Worm (Caenorhabditis elegans) whole organism, early embryonic: Measurements from ENCODE around the gene H25P19.1.

Experiments
- B0310.2 ChIP-seq: sonication (generic microtip); optimal IDR thresholded peaks from 2 replicates; lab custom pipeline; 2016; ENCODE audit warnings: mild to moderate bottlenecking, missing genetic modification characterization, missing compliant biosample characterization
- F13C5.2 ChIP-seq: sonication (generic microtip); optimal IDR thresholded peaks from 2 replicates; lab custom pipeline; 2017; ENCODE audit warnings: mild to moderate bottlenecking, missing genetic modification characterization, inconsistent platforms, missing compliant biosample characterization
- aly-1 ChIP-seq: sonication (generic microtip); optimal IDR thresholded peaks from 2 replicates; lab custom pipeline; 2016; ENCODE audit warnings: missing genetic modification characterization, missing compliant biosample characterization
- ama-1 ChIP-seq: fragments of 150-350 bp; optimal IDR thresholded peaks from 2 replicates; lab custom pipeline; 2014
- ceh-13 ChIP-seq: fragments of 200-800 bp; sonication (Bioruptor generic); optimal IDR thresholded peaks from 2 replicates; lab custom pipeline; 2018; ENCODE audit warnings: mild to moderate bottlenecking, missing genetic modification characterization, missing compliant biosample characterization
- ceh-36 ChIP-seq: sonication (generic microtip); optimal IDR thresholded peaks from 2 replicates; lab custom pipeline; 2016; ENCODE audit warnings: missing genetic modification characterization, inconsistent platforms, missing compliant biosample characterization
- ets-7 ChIP-seq: sonication (generic microtip); optimal IDR thresholded peaks from 2 replicates; lab custom pipeline; 2016; ENCODE audit warnings: missing genotype, missing genetic modification characterization, missing compliant biosample characterization
- flt-1 ChIP-seq: fragments of 200-800 bp; sonication (Bioruptor generic); IDR thresholded peaks from 2 replicates; pipeline ENCODE4 v1.3.6; 2022; ENCODE audit warnings: missing genetic modification characterization, missing compliant biosample characterization
- hmbx-1 ChIP-seq: sonication (generic microtip); optimal IDR thresholded peaks from 2 replicates; lab custom pipeline; 2016; ENCODE audit warnings: mild to moderate bottlenecking, missing genetic modification characterization, missing compliant biosample characterization
- hmg-4 ChIP-seq: fragments of 200-800 bp; sonication (Bioruptor generic); optimal IDR thresholded peaks from 2 replicates; lab custom pipeline; 2018; ENCODE audit warnings: mild to moderate bottlenecking, missing genetic modification characterization, missing compliant biosample characterization
- hnd-1 ChIP-seq: sonication (generic microtip); optimal IDR thresholded peaks from 2 replicates; lab custom pipeline; 2016; ENCODE audit warnings: missing genetic modification characterization, missing compliant biosample characterization
- pes-1 ChIP-seq: fragments of 200-800 bp; sonication (Bioruptor generic); IDR thresholded peaks from 2 replicates; pipeline ENCODE4 v1.3.6; 2022; ENCODE audit warnings: missing genetic modification reagents, missing genetic modification characterization, missing compliant biosample characterization
- scrt-1 ChIP-seq: fragments of 200-800 bp; sonication (Bioruptor generic); IDR thresholded peaks from 2 replicates; pipeline ENCODE4 v1.3.6; 2022; ENCODE audit warnings: missing genetic modification characterization, missing compliant biosample characterization
- sea-1 ChIP-seq: fragments of 200-800 bp; sonication (Bioruptor generic); conservative IDR thresholded peaks from 2 replicates; pipeline ENCODE4 v1.3.6; 2022; ENCODE audit warnings: missing genetic modification characterization, missing compliant biosample characterization
- tbx-11 ChIP-seq: fragments of 200-800 bp; sonication (Bioruptor generic); IDR thresholded peaks from 2 replicates; pipeline ENCODE4 v1.3.6; 2022; ENCODE audit warnings: missing genetic modification characterization, missing compliant biosample characterization
- tbx-37 ChIP-seq: fragments of 200-800 bp; sonication (Bioruptor generic); conservative IDR thresholded peaks from 2 replicates; pipeline ENCODE4 v1.3.6; 2022; ENCODE audit warnings: missing genetic modification reagents, missing genetic modification characterization, missing compliant biosample characterization
- tra-4 ChIP-seq: sonication (generic microtip); optimal IDR thresholded peaks from 2 replicates; lab custom pipeline; 2017; ENCODE audit warnings: missing genetic modification characterization, missing compliant biosample characterization

The H25P19.1 gene

ce11 chrV:689538-689937 lies 2.1 kb downstream of the H25P19.1 start:
- TF ChIP-seq flt-1 (GFP tag; lab: Robert Waterston, UW) (no peak), hmbx-1 (tag; lab: Kevin White, UChicago) (no peak), ceh-13 (GFP tag; lab: Kevin White, UChicago) (no peak), B0310.2 (tag; lab: Kevin White, UChicago) (no peak), ama-1 (lab: Kevin White, UChicago) (no peak), aly-1 (tag; lab: Kevin White, UChicago) (no peak), hnd-1 (tag; lab: Kevin White, UChicago) (no peak), ceh-36 (no peak), sea-1 (GFP tag; lab: Robert Waterston, UW) (no peak), pes-1 (GFP tag; lab: Robert Waterston, UW) (no peak), tbx-11 (GFP tag; lab: Robert Waterston, UW) (no peak)

ce11 chrV:692720-693422 lies 5.4 kb downstream of the H25P19.1 start, which contains the start of gene srx-4:
srx-4 (minus strand) TSS chrV:692770.
- TF ChIP-seq flt-1 (GFP tag; lab: Robert Waterston, UW): no peak
- no peak for TF ChIP-seq tbx-11 (GFP tag; lab: Robert Waterston, UW)
- no peak for TF ChIP-seq sea-1 (GFP tag; lab: Robert Waterston, UW)
- TF ChIP-seq ama-1 (lab: Kevin White, UChicago): no peak
- no peak for TF ChIP-seq hnd-1 (tag; lab: Kevin White, UChicago)
- no peak for TF ChIP-seq F13C5.2 (tag; lab: Kevin White, UChicago)
- no peak for TF ChIP-seq ceh-36
- no peak for TF ChIP-seq tra-4

DNA sequence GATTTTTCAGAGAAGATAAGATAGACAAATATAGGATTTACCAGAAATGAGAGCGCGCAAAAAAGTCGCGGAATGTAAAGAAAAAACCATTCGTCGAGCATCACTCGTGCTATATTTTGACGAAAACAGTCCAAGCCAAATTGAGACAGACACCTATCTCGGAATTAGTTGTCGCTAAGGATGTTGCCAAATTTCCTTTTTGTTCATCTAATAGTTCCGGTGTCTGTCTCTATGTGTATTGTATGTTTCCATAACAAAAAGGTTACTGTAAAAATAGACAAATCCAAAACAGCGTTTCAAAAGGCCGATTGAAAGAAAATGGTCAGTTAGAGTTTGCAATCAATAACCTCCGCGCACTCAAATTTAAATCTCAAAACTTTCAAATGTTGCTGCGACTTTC lies 7.1 kb downstream of the H25P19.1 start, which contains the start of gene srj-53:
Gene srj-53, minus strand, starts transcription at position 101 of the 400 bp plus-strand sequence.
- no peak for TF ChIP-seq sea-1 (GFP tag; lab: Robert Waterston, UW)
- no peak for TF ChIP-seq hnd-1 (tag; lab: Kevin White, UChicago)

ce11 chrV:695914-696313 lies 8.4 kb downstream of the H25P19.1 start, which contains the start of gene srj-52:
srj-52 (minus strand) TSS chrV:696014.
- TF ChIP-seq scrt-1 (GFP tag; lab: Robert Waterston, UW): no peak
- TF ChIP-seq sea-1 (GFP tag; lab: Robert Waterston, UW): no peak
- TF ChIP-seq ets-7 (tag; lab: Kevin White, UChicago): no peak
- TF ChIP-seq ceh-13 (GFP tag; lab: Kevin White, UChicago): no peak
- no peak for TF ChIP-seq F13C5.2 (tag; lab: Kevin White, UChicago)
- TF ChIP-seq hmbx-1 (tag; lab: Kevin White, UChicago): no peak
- no peak for TF ChIP-seq hnd-1 (tag; lab: Kevin White, UChicago)

DNA sequence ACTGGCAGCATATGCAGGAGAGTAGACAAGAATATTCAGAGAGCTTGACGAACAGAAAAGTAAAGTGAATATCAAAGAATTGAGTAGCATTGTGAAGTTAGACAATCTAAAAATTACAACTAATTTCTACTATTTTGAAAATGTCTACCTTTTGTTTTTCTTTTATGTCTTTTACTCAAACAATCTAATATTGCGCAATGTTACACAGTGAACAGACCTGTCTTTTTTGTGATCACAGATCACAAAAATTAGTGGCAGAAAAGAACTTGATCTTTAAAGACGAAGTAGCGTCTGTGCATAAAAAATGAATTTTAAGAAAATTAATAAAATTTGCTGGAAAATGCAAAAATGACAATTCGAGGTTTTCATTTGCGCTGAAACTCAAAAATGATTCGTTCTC lies 11.6 kb downstream of the H25P19.1 start:
- TF ChIP-seq ceh-13 (GFP tag; lab: Kevin White, UChicago) (no peak), flt-1 (GFP tag; lab: Robert Waterston, UW) (no peak)

DNA sequence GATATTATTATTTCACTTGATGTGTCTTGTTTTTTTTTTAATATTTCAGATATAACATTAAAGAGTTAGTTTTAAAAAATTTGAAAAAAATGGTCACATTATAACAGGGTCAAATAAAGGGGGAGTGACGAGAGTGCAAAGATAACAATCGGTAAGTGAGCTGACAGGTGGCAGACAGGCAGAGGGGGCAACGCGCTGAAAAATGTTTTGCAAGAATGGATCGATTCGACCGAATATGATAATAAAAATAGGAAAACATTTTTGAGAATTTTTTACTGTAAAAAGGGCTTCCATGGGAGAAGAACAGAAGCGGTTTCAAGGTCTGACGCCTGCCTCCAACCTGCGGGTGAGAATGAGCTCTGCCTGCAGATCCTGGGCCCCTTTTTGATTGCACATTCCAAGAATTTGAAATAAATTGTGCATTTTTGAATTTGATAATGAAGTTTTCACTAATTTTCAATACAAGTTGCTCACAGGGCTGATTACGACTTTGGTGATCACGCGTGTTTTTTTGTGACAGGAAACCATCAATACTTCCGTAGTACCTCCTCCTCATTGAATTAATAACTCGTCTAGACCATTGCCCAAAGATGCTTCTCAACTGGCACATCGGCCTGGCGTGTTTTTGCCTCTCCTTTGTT lies 12.1 kb downstream of the H25P19.1 start, which contains the start of the genes ugt-29 and srx-5:
Gene ugt-29, minus strand, starts transcription at position 101 of the 641 bp plus-strand sequence.
Gene srx-5, plus strand, starts transcription at position 591 of the 641 bp plus-strand sequence.
- no peak for TF ChIP-seq B0310.2 (tag; lab: Kevin White, UChicago)
- no peak for TF ChIP-seq F13C5.2 (tag; lab: Kevin White, UChicago)
- no peak for TF ChIP-seq flt-1 (GFP tag; lab: Robert Waterston, UW)

- TF ChIP-seq ets-7 (tag; lab: Kevin White, UChicago) (no peak), ceh-13 (GFP tag; lab: Kevin White, UChicago) (no peak), hmbx-1 (tag; lab: Kevin White, UChicago) (no peak), flt-1 (GFP tag; lab: Robert Waterston, UW) (no peak), B0310.2 (tag; lab: Kevin White, UChicago) (no peak), ceh-36 (no peak), scrt-1 (GFP tag; lab: Robert Waterston, UW) (no peak), hmg-4 (GFP tag; lab: Kevin White, UChicago) (no peak), hnd-1 (tag; lab: Kevin White, UChicago) (no peak), tbx-11 (GFP tag; lab: Robert Waterston, UW) (no peak)
These were observed 14.8 kb downstream of the H25P19.1 start, which contains the start of gene srbc-37 for ce11 chrV:702260-702659. srbc-37 (plus strand) TSS chrV:702560.

DNA sequence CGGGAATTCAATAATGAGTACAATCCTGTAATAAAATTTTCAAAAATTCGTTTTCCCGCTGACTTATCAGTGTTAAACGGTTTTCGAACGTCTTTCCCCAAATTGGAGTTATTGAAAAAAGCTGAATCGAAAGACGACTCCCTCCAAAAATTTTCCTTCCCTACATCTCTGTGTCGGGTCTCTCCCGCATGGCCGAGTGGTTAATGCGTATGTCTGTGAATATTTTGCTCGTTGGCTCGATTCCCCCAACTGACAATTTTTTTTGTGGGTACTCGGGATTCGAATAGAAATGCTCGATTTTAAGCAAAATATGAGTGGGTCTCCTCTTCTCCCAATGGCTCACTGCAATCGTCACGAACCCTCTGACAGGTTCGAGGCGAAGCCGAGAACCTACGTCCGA lies 19.0 kb downstream of the H25P19.1 start:
- peak; percentile 37; the same call in 1 of the 2 replicates for TF ChIP-seq flt-1 (GFP tag; lab: Robert Waterston, UW)
- peak; percentile 27; the same call in 1 of the 2 replicates for TF ChIP-seq tbx-11 (GFP tag; lab: Robert Waterston, UW)
- TF ChIP-seq tbx-37 (GFP tag; lab: Robert Waterston, UW): 0 out of 2 replicates have a peak, but pooled peaks have one; percentile 4
- TF ChIP-seq scrt-1 (GFP tag; lab: Robert Waterston, UW): peak; percentile 68; the same call in 1 of the 2 replicates
- peak; percentile 78 for TF ChIP-seq pes-1 (GFP tag; lab: Robert Waterston, UW)
